Worm (Caenorhabditis elegans): Measurements from ENCODE around the gene F49C12.3.

DNA sequence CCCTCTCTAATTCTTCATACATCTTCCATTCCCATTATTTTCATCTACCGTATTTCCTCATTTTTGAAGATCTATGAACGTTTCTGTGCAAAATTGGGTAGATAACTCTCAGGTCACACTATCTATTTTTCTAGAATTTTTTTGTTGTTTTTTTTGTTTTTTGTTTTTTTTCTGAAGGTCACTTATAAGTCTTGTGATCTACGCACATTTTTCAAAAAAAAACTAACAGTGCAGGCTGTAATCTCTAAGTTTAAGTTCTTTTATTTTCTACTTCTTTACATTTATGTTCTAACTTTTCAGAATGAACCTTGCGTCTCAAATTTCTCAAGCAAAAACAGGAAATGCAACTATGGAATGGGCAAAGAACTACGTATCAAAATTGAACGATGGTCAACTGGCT, 30.4 kb upstream of the F49C12.3 start, which contains the start of gene flh-3:
- TF ChIP-seq nhr-2 (tag; optimal IDR thresholded peaks at IDR 0.05) = no peak
- TF ChIP-seq elt-1 (tag; optimal IDR thresholded peaks at IDR 0.05; ENCODE audit: borderline replicate concordance, insufficient read depth) = no peak
- no peak for TF ChIP-seq lin-32 (GFP tag; optimal IDR thresholded peaks at IDR 0.05)
- no peak for TF ChIP-seq blmp-1 (tag; optimal IDR thresholded peaks at IDR 0.05)
- no peak for TF ChIP-seq lin-13 (tag; optimal IDR thresholded peaks at IDR 0.05)
- no peak for TF ChIP-seq nhr-76 (tag; optimal IDR thresholded peaks at IDR 0.05)
- no peak for TF ChIP-seq mls-2 (tag; optimal IDR thresholded peaks at IDR 0.05)
